Worm (Caenorhabditis elegans) whole organism, L4 larva: ENCODE data around the gene cyp-13A7.
A peak's percentile ranks its signal among the peaks of the same experiment; 100 is the strongest.

Source experiments
- F49E8.2 ChIP-seq: sonication (generic microtip); optimal IDR thresholded peaks from 2 replicates; lab custom pipeline; 2016; ENCODE audit warnings: missing compliant biosample characterization, mild to moderate bottlenecking, missing genetic modification characterization, borderline replicate concordance
- R02D3.7 ChIP-seq: fragments of 150-350 bp; sonication (generic microtip); optimal IDR thresholded peaks from 3 replicates; lab custom pipeline; 2014; ENCODE audit warnings: missing biosample characterization, missing genetic modification characterization
- T26A8.4 ChIP-seq: fragments of 200-800 bp; sonication (Bioruptor generic); IDR thresholded peaks from 2 replicates; pipeline ENCODE4 v1.3.6; 2022; ENCODE audit warnings: missing genetic modification characterization, missing compliant biosample characterization
- Y48G9A.11 ChIP-seq: fragments of 200-800 bp; sonication (Bioruptor generic); IDR thresholded peaks from 2 replicates; pipeline ENCODE4 v1.3.6; 2022; ENCODE audit warnings: missing genetic modification reagents, missing genetic modification characterization, missing compliant biosample characterization
- ZK337.2 ChIP-seq: fragments of 200-800 bp; sonication (Bioruptor generic); IDR thresholded peaks from 2 replicates; pipeline ENCODE4 v1.3.6; 2022; ENCODE audit warnings: missing genetic modification reagents, missing genetic modification characterization, missing compliant biosample characterization
- attf-4 ChIP-seq: sonication (generic microtip); optimal IDR thresholded peaks from 3 replicates; lab custom pipeline; 2017; ENCODE audit warnings: missing biosample characterization, missing genetic modification characterization
- ceh-20 ChIP-seq: fragments of 200-800 bp; sonication (Bioruptor generic); IDR thresholded peaks from 2 replicates; pipeline ENCODE4 v1.3.6; 2022; ENCODE audit warnings: missing genetic modification reagents, missing genetic modification characterization, missing compliant biosample characterization
- ceh-32 ChIP-seq: sonication (generic microtip); optimal IDR thresholded peaks from 2 replicates; lab custom pipeline; 2016; ENCODE audit warnings: mild to moderate bottlenecking, missing genetic modification characterization, missing compliant biosample characterization; ENCODE audit not compliant: poor library complexity
- ceh-62 ChIP-seq: sonication (generic microtip); optimal IDR thresholded peaks from 2 replicates; lab custom pipeline; 2017; ENCODE audit warnings: missing biosample characterization, missing genetic modification characterization
- ceh-82 ChIP-seq: sonication (generic microtip); optimal IDR thresholded peaks from 2 replicates; lab custom pipeline; 2017; ENCODE audit warnings: missing biosample characterization, missing genetic modification characterization
- ces-1 ChIP-seq: fragments of 150-350 bp; sonication (generic microtip); optimal IDR thresholded peaks from 4 replicates; lab custom pipeline; 2014; ENCODE audit warnings: missing biosample characterization, missing genetic modification reagents, missing genetic modification characterization
- cey-2 ChIP-seq: sonication (generic microtip); optimal IDR thresholded peaks from 3 replicates; lab custom pipeline; 2017; ENCODE audit warnings: missing genetic modification characterization, mild to moderate bottlenecking, missing compliant biosample characterization, antibody characterized with exemption, borderline replicate concordance; ENCODE audit not compliant: insufficient read depth
- ctbp-1 ChIP-seq: fragments of 200-800 bp; sonication (Bioruptor generic); IDR thresholded peaks from 2 replicates; pipeline ENCODE4 v1.3.6; 2022; ENCODE audit warnings: missing genetic modification reagents, missing genetic modification characterization, missing compliant biosample characterization
- daf-19 ChIP-seq: fragments of 200-800 bp; sonication (Bioruptor generic); conservative IDR thresholded peaks from 2 replicates; pipeline ENCODE4 v1.3.6; 2022; ENCODE audit warnings: missing genetic modification characterization, missing compliant biosample characterization
- daf-8 ChIP-seq: fragments of 200-800 bp; sonication (Bioruptor generic); IDR thresholded peaks from 2 replicates; pipeline ENCODE4 v1.3.6; 2022; ENCODE audit warnings: missing genetic modification characterization, missing compliant biosample characterization
- dmd-6 ChIP-seq: fragments of 200-800 bp; sonication (Bioruptor generic); IDR thresholded peaks from 2 replicates; pipeline ENCODE4 v1.3.6; 2022; ENCODE audit warnings: missing genetic modification reagents, missing genetic modification characterization, missing compliant biosample characterization
- dmd-9 ChIP-seq: fragments of 200-800 bp; sonication (Bioruptor generic); IDR thresholded peaks from 2 replicates; pipeline ENCODE4 v1.3.6; 2022; ENCODE audit warnings: missing genetic modification reagents, missing genetic modification characterization, missing compliant biosample characterization
- dpl-1 ChIP-seq: fragments of 150-350 bp; optimal IDR thresholded peaks from 2 replicates; lab custom pipeline; 2014; ENCODE audit warnings: missing biosample characterization, missing genetic modification reagents, missing genetic modification characterization
- egl-43 ChIP-seq: fragments of 200-800 bp; sonication (Bioruptor generic); IDR thresholded peaks from 2 replicates; pipeline ENCODE4 v1.3.6; 2022; ENCODE audit warnings: missing genetic modification reagents, missing genetic modification characterization, missing compliant biosample characterization
- gei-8 ChIP-seq: fragments of 200-800 bp; sonication (Bioruptor generic); optimal IDR thresholded peaks from 2 replicates; lab custom pipeline; 2018; ENCODE audit warnings: mild to moderate bottlenecking, missing genetic modification characterization, missing compliant biosample characterization
- hif-1 ChIP-seq, 2 experiments: sonication (generic microtip); optimal IDR thresholded peaks; 2 replicates each; lab custom pipeline; 2016 to 2017; ENCODE audit warnings: missing compliant biosample characterization in 2 of 2, missing genetic modification characterization in 2 of 2, missing genetic modification reagents in 2 of 2, missing genotype in 2 of 2, mild to moderate bottlenecking in 1 of 2
- lim-7 ChIP-seq: fragments of 200-800 bp; sonication (Bioruptor generic); IDR thresholded peaks from 2 replicates; pipeline ENCODE4 v1.3.6; 2022; ENCODE audit warnings: missing genetic modification characterization, missing compliant biosample characterization
- lin-38 ChIP-seq: fragments of 200-800 bp; sonication (Bioruptor generic); IDR thresholded peaks from 2 replicates; pipeline ENCODE4 v1.3.6; 2022; ENCODE audit warnings: missing genetic modification reagents, missing genetic modification characterization, missing compliant biosample characterization
- lsy-2 ChIP-seq, 2 experiments: fragments of 150-350 bp in 1 of 2; sonication (generic microtip) in 1 of 2; optimal IDR thresholded peaks; 2 replicates each; lab custom pipeline; 2014 to 2017; ENCODE audit warnings: missing biosample characterization in 2 of 2, missing genetic modification characterization in 2 of 2
- madf-5 ChIP-seq, 2 experiments: fragments of 200-800 bp; sonication (Bioruptor generic); IDR thresholded peaks; 2 replicates each; pipeline ENCODE4 v1.3.6; 2022; ENCODE audit warnings: missing compliant biosample characterization in 2 of 2, missing genetic modification characterization in 2 of 2
- mdl-1 ChIP-seq, 2 experiments: fragments of 150-350 bp in 1 of 2; sonication (generic microtip) in 1 of 2; optimal IDR thresholded peaks; 2 replicates each; lab custom pipeline; 2014 to 2017; ENCODE audit warnings: missing biosample characterization in 2 of 2, missing genetic modification characterization in 2 of 2
- mep-1 ChIP-seq: fragments of 150-350 bp; sonication (generic microtip); optimal IDR thresholded peaks from 3 replicates; lab custom pipeline; 2014; ENCODE audit warnings: missing biosample characterization, missing genetic modification characterization
- mes-2 ChIP-seq: sonication (generic microtip); optimal IDR thresholded peaks from 2 replicates; lab custom pipeline; 2016; ENCODE audit warnings: missing genotype, mild to moderate bottlenecking, missing genetic modification characterization, missing compliant biosample characterization; ENCODE audit not compliant: poor library complexity, severe bottlenecking
- mxl-3 ChIP-seq: fragments of 200-800 bp; sonication (Bioruptor generic); optimal IDR thresholded peaks from 2 replicates; lab custom pipeline; 2018; ENCODE audit warnings: mild to moderate bottlenecking, missing genetic modification characterization, missing compliant biosample characterization
- nhr-10 ChIP-seq: fragments of 150-350 bp; optimal IDR thresholded peaks from 2 replicates; lab custom pipeline; 2014; ENCODE audit warnings: missing biosample characterization, missing genetic modification characterization
- nhr-102 ChIP-seq: sonication (generic microtip); optimal IDR thresholded peaks from 2 replicates; lab custom pipeline; 2016; ENCODE audit warnings: mild to moderate bottlenecking, missing genetic modification characterization, moderate library complexity, missing compliant biosample characterization
- nhr-11 ChIP-seq: fragments of 150-350 bp; optimal IDR thresholded peaks from 2 replicates; lab custom pipeline; 2014; ENCODE audit warnings: missing biosample characterization, missing genetic modification characterization
- nhr-237 ChIP-seq: sonication (generic microtip); optimal IDR thresholded peaks from 2 replicates; lab custom pipeline; 2017; ENCODE audit warnings: missing biosample characterization, missing genetic modification characterization
- nhr-41 ChIP-seq: fragments of 200-800 bp; sonication (Bioruptor generic); IDR thresholded peaks from 2 replicates; pipeline ENCODE4 v1.3.6; 2022; ENCODE audit warnings: missing genetic modification reagents, missing genetic modification characterization, missing compliant biosample characterization
- nhr-42 ChIP-seq: fragments of 200-800 bp; sonication (Bioruptor generic); IDR thresholded peaks from 2 replicates; pipeline ENCODE4 v1.3.6; 2022; ENCODE audit warnings: missing genetic modification characterization, missing compliant biosample characterization
- nhr-48 ChIP-seq: sonication (generic microtip); optimal IDR thresholded peaks from 2 replicates; lab custom pipeline; 2016; ENCODE audit warnings: mild to moderate bottlenecking, missing genetic modification characterization, missing compliant biosample characterization
- nhr-76 ChIP-seq: fragments of 150-350 bp; optimal IDR thresholded peaks from 2 replicates; lab custom pipeline; 2014; ENCODE audit warnings: missing biosample characterization, missing genetic modification characterization
- pha-4 ChIP-seq, 2 experiments: fragments of 150-350 bp in 1 of 2; fragments of 200-800 bp in 1 of 2; sonication (Bioruptor generic) in 1 of 2; IDR thresholded peaks in 1 of 2; optimal IDR thresholded peaks in 1 of 2; 2 replicates each; pipeline versions ENCODE4 v1.3.6 to Lab custom; 2014 to 2022; ENCODE audit warnings: missing genetic modification characterization in 2 of 2, missing genetic modification reagents in 2 of 2, missing biosample characterization in 1 of 2, missing compliant biosample characterization in 1 of 2
- saeg-2 ChIP-seq: fragments of 200-800 bp; sonication (Bioruptor generic); IDR thresholded peaks from 2 replicates; pipeline ENCODE4 v1.3.6; 2022; ENCODE audit warnings: missing genetic modification reagents, missing genetic modification characterization, missing compliant biosample characterization
- sdz-12 ChIP-seq: fragments of 200-800 bp; sonication (Bioruptor generic); optimal IDR thresholded peaks from 2 replicates; lab custom pipeline; 2018; ENCODE audit warnings: mild to moderate bottlenecking, missing genetic modification characterization, missing compliant biosample characterization
- skn-1 ChIP-seq: fragments of 150-350 bp; optimal IDR thresholded peaks from 2 replicates; lab custom pipeline; 2014; ENCODE audit warnings: missing biosample characterization, missing genetic modification characterization
- snpc-1.2 ChIP-seq: fragments of 200-800 bp; sonication (Bioruptor generic); IDR thresholded peaks from 2 replicates; pipeline ENCODE4 v1.3.6; 2022; ENCODE audit warnings: missing genetic modification reagents, missing genetic modification characterization, missing compliant biosample characterization
- spr-3 ChIP-seq: fragments of 200-800 bp; sonication (Bioruptor generic); optimal IDR thresholded peaks from 2 replicates; lab custom pipeline; 2018; ENCODE audit warnings: mild to moderate bottlenecking, missing genetic modification characterization, missing compliant biosample characterization
- tag-97 ChIP-seq: fragments of 200-800 bp; sonication (Bioruptor generic); IDR thresholded peaks from 2 replicates; pipeline ENCODE4 v1.3.6; 2022; ENCODE audit warnings: missing genetic modification characterization, missing compliant biosample characterization
- tra-1 ChIP-seq: fragments of 200-800 bp; sonication (Bioruptor generic); IDR thresholded peaks from 2 replicates; pipeline ENCODE4 v1.3.6; 2022; ENCODE audit warnings: missing genetic modification reagents, missing genetic modification characterization, missing compliant biosample characterization
- unc-39 ChIP-seq: sonication (generic microtip); optimal IDR thresholded peaks from 2 replicates; lab custom pipeline; 2017; ENCODE audit warnings: missing biosample characterization, missing genetic modification characterization
- vab-7 ChIP-seq: fragments of 200-800 bp; sonication (Bioruptor generic); IDR thresholded peaks from 2 replicates; pipeline ENCODE4 v1.3.6; 2022; ENCODE audit warnings: missing genetic modification reagents, missing genetic modification characterization, missing compliant biosample characterization
- zfp-2 ChIP-seq: sonication (generic microtip); optimal IDR thresholded peaks from 2 replicates; lab custom pipeline; 2016; ENCODE audit warnings: mild to moderate bottlenecking, missing genetic modification characterization, missing compliant biosample characterization
- zfp-3 ChIP-seq: fragments of 200-800 bp; sonication (Bioruptor generic); conservative IDR thresholded peaks from 2 replicates; pipeline ENCODE4 v1.3.6; 2022; ENCODE audit warnings: missing genetic modification reagents, missing genetic modification characterization, missing compliant biosample characterization
- ztf-11 ChIP-seq: fragments of 150-350 bp; optimal IDR thresholded peaks from 2 replicates; lab custom pipeline; 2014; ENCODE audit warnings: missing biosample characterization, missing genetic modification characterization

cyp-13A7 gene

ce11 chrII:9774653-9775052 is 28.8 kb upstream of the cyp-13A7 start (continued):
- TF ChIP-seq zfp-3 (GFP tag; lab: Robert Waterston, UW) (no peak), ceh-20 (GFP tag; lab: Robert Waterston, UW) (peak; percentile 81), ctbp-1 (GFP tag; lab: Robert Waterston, UW) (peak; percentile 78), mdl-1 (tag; optimal IDR thresholded peaks at IDR 0.05; lab: Kevin White, UChicago) (no peak), mes-2 (tag; lab: Kevin White, UChicago) (no peak), snpc-1.2 (GFP tag; lab: Robert Waterston, UW) (peak; percentile 87), skn-1 (tag; lab: Kevin White, UChicago) (no peak), ces-1 (GFP tag; lab: Kevin White, UChicago) (no peak), egl-43 (GFP tag; lab: Robert Waterston, UW) (no peak), nhr-102 (tag; lab: Kevin White, UChicago) (peak; percentile 85), dpl-1 (GFP tag; lab: Kevin White, UChicago) (peak; percentile 36), dmd-9 (GFP tag; lab: Robert Waterston, UW) (0 out of 2 replicates have a peak, but pooled peaks have one; percentile 12), daf-19 (GFP tag; lab: Robert Waterston, UW) (0 out of 2 replicates have a peak, but pooled peaks have one; percentile 23), sdz-12 (peak; percentile 49), mxl-3 (GFP tag; lab: Kevin White, UChicago) (peak; percentile 53), cey-2 (tag; lab: Kevin White, UChicago) (no peak), ztf-11 (tag; lab: Kevin White, UChicago) (no peak), mep-1 (tag; lab: Kevin White, UChicago) (peak; percentile 63), nhr-76 (tag; lab: Kevin White, UChicago) (no peak), dmd-6 (peak; percentile 67), ceh-62 (tag; lab: Kevin White, UChicago) (no peak), lin-38 (GFP tag; lab: Robert Waterston, UW) (peak; percentile 77), nhr-48 (tag; lab: Kevin White, UChicago) (peak; percentile 32), pha-4 (GFP tag; IDR thresholded peaks at IDR 0.05; lab: Robert Waterston, UW) (peak; percentile 86), pha-4 (tag; optimal IDR thresholded peaks at IDR 0.05; lab: Kevin White, UChicago) (no peak), nhr-42 (GFP tag; lab: Robert Waterston, UW) (peak; percentile 46; the same call in 1 of the 2 replicates), hif-1 (tag; optimal IDR thresholded peaks at IDR 0.05; lab: Kevin White, UChicago) (peak in 1 of 2 experiments; percentile 41), nhr-10 (tag; lab: Kevin White, UChicago) (no peak), madf-5 (GFP tag; IDR thresholded peaks at IDR 0.05; lab: Robert Waterston, UW) (peak; percentile 66 to 77; a peak in 2 of 4 replicates), lim-7 (peak; percentile 95), nhr-41 (GFP tag; lab: Robert Waterston, UW) (peak; percentile 88; the same call in 1 of the 2 replicates), tra-1 (GFP tag; lab: Robert Waterston, UW) (peak; percentile 85), tag-97 (no peak), lsy-2 (tag; optimal IDR thresholded peaks at IDR 0.05; lab: Kevin White, UChicago) (peak in 1 of 2 experiments; percentile 66), spr-3 (GFP tag; lab: Kevin White, UChicago) (peak; percentile 54), vab-7 (peak; percentile 91), R02D3.7 (tag; lab: Kevin White, UChicago) (no peak), unc-39 (tag; lab: Kevin White, UChicago) (no peak), zfp-2 (no peak), nhr-11 (tag; lab: Kevin White, UChicago) (no peak), T26A8.4 (GFP tag; lab: Robert Waterston, UW) (peak; percentile 81), gei-8 (GFP tag; lab: Kevin White, UChicago) (peak; percentile 74), ceh-32 (tag; lab: Kevin White, UChicago) (no peak), attf-4 (tag; lab: Kevin White, UChicago) (no peak), saeg-2 (GFP tag; lab: Robert Waterston, UW) (peak; percentile 51; the same call in 1 of the 2 replicates), F49E8.2 (peak; percentile 31), nhr-237 (tag; lab: Kevin White, UChicago) (no peak), daf-8 (GFP tag; lab: Robert Waterston, UW) (no peak), ceh-82 (tag; lab: Kevin White, UChicago) (no peak), Y48G9A.11 (GFP tag; lab: Robert Waterston, UW) (peak; percentile 85), ZK337.2 (peak; percentile 55; the same call in 1 of the 2 replicates)
